Fruit fly (Drosophila melanogaster): ENCODE data around the gene Ugt36A1.

Ugt36A1 gene

DNA sequence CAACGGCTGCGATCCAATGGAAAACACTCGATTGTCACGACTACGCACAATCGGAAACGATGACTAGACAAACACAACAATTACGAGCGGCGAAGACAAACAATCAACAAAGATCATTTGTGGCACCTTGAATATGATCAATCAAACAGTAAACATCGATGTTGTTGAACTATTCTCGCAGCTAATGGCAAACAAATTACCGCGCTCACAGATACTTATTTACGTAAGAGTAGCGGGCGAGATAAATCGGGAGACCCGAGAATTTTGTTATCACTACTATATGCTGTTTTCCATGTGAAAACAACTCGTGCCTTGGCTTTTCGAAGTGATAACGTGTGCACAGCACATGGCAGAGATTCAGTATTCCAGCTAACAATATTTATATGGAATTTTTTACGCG, 9.9 kb downstream of the Ugt36A1 start (continued):
- TF ChIP-seq CG2120 (GFP tag; optimal IDR thresholded peaks at IDR 0.05): peak; percentile 67
- TF ChIP-seq CG14014 (GFP tag; IDR thresholded peaks at IDR 0.05): peak; percentile 87; the same call in 1 of the 2 replicates
- TF ChIP-seq CG18599 (GFP tag; optimal IDR thresholded peaks at IDR 0.05): peak; percentile 85
- TF ChIP-seq cas (GFP tag; IDR thresholded peaks at IDR 0.05): no peak; the same call in 1 of the 2 replicates
- no peak for TF ChIP-seq zfh2 (GFP tag; optimal IDR thresholded peaks at IDR 0.05)
- TF ChIP-seq Dbx (GFP tag; IDR thresholded peaks at IDR 0.05): no peak
- peak; percentile 83 for TF ChIP-seq Awh (GFP tag; IDR thresholded peaks at IDR 0.05)
- no peak for TF ChIP-seq esg (GFP tag; conservative IDR thresholded peaks at IDR 0.05)
- TF ChIP-seq nerfin-2 (GFP tag; IDR thresholded peaks at IDR 0.05; ENCODE audit: partially characterized antibody): no peak
- TF ChIP-seq CG7963 (GFP tag; IDR thresholded peaks at IDR 0.05; ENCODE audit: partially characterized antibody): no peak
- TF ChIP-seq CG15479 (GFP tag; optimal IDR thresholded peaks at IDR 0.05): peak; percentile 60
- TF ChIP-seq Camta (GFP tag; optimal IDR thresholded peaks at IDR 0.05): peak; percentile 93
- TF ChIP-seq unpg (GFP tag; optimal IDR thresholded peaks at IDR 0.05): peak; percentile 55
- TF ChIP-seq CG32767 (GFP tag; IDR thresholded peaks at IDR 0.05): 0 out of 2 replicates have a peak, but pooled peaks have one; percentile 21
- TF ChIP-seq jumu (GFP tag; optimal IDR thresholded peaks at IDR 0.05): peak; percentile 80
- TF ChIP-seq corto (GFP tag; optimal IDR thresholded peaks at IDR 0.05): no peak
- TF ChIP-seq CG10431 (GFP tag; optimal IDR thresholded peaks at IDR 0.05): no peak
- no peak for TF ChIP-seq Adf1 (GFP tag; IDR thresholded peaks at IDR 0.05)
- peak; percentile 33 for TF ChIP-seq CG3065 (GFP tag; optimal IDR thresholded peaks at IDR 0.05)
- TF ChIP-seq Gsc (GFP tag; IDR thresholded peaks at IDR 0.05): no peak
- TF ChIP-seq dimm (GFP tag; IDR thresholded peaks at IDR 0.05): no peak
- peak; percentile 8 for TF ChIP-seq HLH54F (GFP tag; optimal IDR thresholded peaks at IDR 0.05)
- no peak for TF ChIP-seq inv (GFP tag; IDR thresholded peaks at IDR 0.05; ENCODE audit: partially characterized antibody)
- peak; percentile 71 for TF ChIP-seq YL-1 (GFP tag; optimal IDR thresholded peaks at IDR 0.05)
- TF ChIP-seq CG3838 (GFP tag; optimal IDR thresholded peaks at IDR 0.05): no peak
- TF ChIP-seq dpn (GFP tag; optimal IDR thresholded peaks at IDR 0.05): peak; percentile 8 to 68
- TF ChIP-seq CG6765 (GFP tag; optimal IDR thresholded peaks at IDR 0.05): peak; percentile 71
- TF ChIP-seq ftz-f1 (GFP tag; optimal IDR thresholded peaks at IDR 0.05): no peak
- TF ChIP-seq CG11456 (GFP tag; IDR thresholded peaks at IDR 0.05): peak; percentile 71; the same call in 1 of the 3 replicates
- no peak for TF ChIP-seq Dip2 (GFP tag; IDR thresholded peaks at IDR 0.05)
- no peak for TF ChIP-seq grn (GFP tag; optimal IDR thresholded peaks at IDR 0.05)
- no peak for TF ChIP-seq CG10366 (GFP tag; IDR thresholded peaks at IDR 0.05)
- TF ChIP-seq slbo (GFP tag; IDR thresholded peaks at IDR 0.05): peak; percentile 37; the same call in 1 of the 2 replicates
- TF ChIP-seq hbn (GFP tag; IDR thresholded peaks at IDR 0.05; ENCODE audit: partially characterized antibody): no peak
- TF ChIP-seq crol (GFP tag; IDR thresholded peaks at IDR 0.05): no peak
- TF ChIP-seq pum (GFP tag; optimal IDR thresholded peaks at IDR 0.05): no peak
- TF ChIP-seq B-H2 (GFP tag; optimal IDR thresholded peaks at IDR 0.05): no peak
- TF ChIP-seq Blimp-1 (GFP tag; optimal IDR thresholded peaks at IDR 0.05): peak; percentile 80
- TF ChIP-seq Poxn (GFP tag; IDR thresholded peaks at IDR 0.05): no peak
- TF ChIP-seq CG11560 (tag; IDR thresholded peaks at IDR 0.05): no peak
- TF ChIP-seq Nf-YC (tag; optimal IDR thresholded peaks at IDR 0.05): peak; percentile 54
- peak; percentile 73 for TF ChIP-seq CG12391 (tag; optimal IDR thresholded peaks at IDR 0.05)
- TF ChIP-seq CG8281 (tag; optimal IDR thresholded peaks at IDR 0.05): peak; percentile 75
- TF ChIP-seq CG9817 (tag; optimal IDR thresholded peaks at IDR 0.05): no peak
- peak; percentile 61 for TF ChIP-seq CG12236 (GFP tag; optimal IDR thresholded peaks at IDR 0.05)
- no peak for TF ChIP-seq Usf (GFP tag; optimal IDR thresholded peaks at IDR 0.05)
- TF ChIP-seq sr (GFP tag; IDR thresholded peaks at IDR 0.05): no peak
- peak; percentile 72 for TF ChIP-seq CG10979 (tag; optimal IDR thresholded peaks at IDR 0.05)
- peak; percentile 54 for TF ChIP-seq lilli (GFP tag; optimal IDR thresholded peaks at IDR 0.05)
- no peak for TF ChIP-seq nom (GFP tag; optimal IDR thresholded peaks at IDR 0.05)
- TF ChIP-seq CG18262 (tag; optimal IDR thresholded peaks at IDR 0.05): peak; percentile 80
- no peak for TF ChIP-seq yki (optimal IDR thresholded peaks at IDR 0.05)
